Fruit fly (Drosophila melanogaster) whole organism, pupa: Measurements from ENCODE around the gene ValRS-m.
A peak's percentile ranks its signal among the peaks of the same experiment; 100 is the strongest.

Source experiments
- CG10348 ChIP-seq: fragments of 200-800 bp; sonication (Bioruptor generic); IDR thresholded peaks from 2 replicates; pipeline ENCODE4 v1.3.6; 2022; ENCODE audit warnings: missing biosample characterization, missing genetic modification characterization
- CG13204 ChIP-seq: fragments of 200-800 bp; sonication (Bioruptor generic); optimal IDR thresholded peaks from 2 replicates; lab custom pipeline; 2018; ENCODE audit warnings: missing biosample characterization, mild to moderate bottlenecking, missing genetic modification characterization, moderate library complexity
- CG14655 ChIP-seq: fragments of 200-800 bp; sonication (Bioruptor generic); optimal IDR thresholded peaks from 3 replicates; lab custom pipeline; 2017; ENCODE audit warnings: mild to moderate bottlenecking, missing biosample characterization, missing genetic modification reagents, missing genetic modification characterization
- CG15710 ChIP-seq: fragments of 200-800 bp; sonication (Bioruptor generic); optimal IDR thresholded peaks from 2 replicates; lab custom pipeline; 2018; ENCODE audit warnings: missing biosample characterization, mild to moderate bottlenecking, missing genetic modification characterization, moderate library complexity
- CG17806 ChIP-seq: fragments of 200-800 bp; sonication (Bioruptor generic); optimal IDR thresholded peaks from 2 replicates; lab custom pipeline; 2018; ENCODE audit warnings: missing biosample characterization, mild to moderate bottlenecking, missing genetic modification characterization, moderate library complexity
- CG32121 ChIP-seq: fragments of 200-800 bp; sonication (Bioruptor generic); IDR thresholded peaks from 2 replicates; pipeline ENCODE4 v1.3.6; 2022; ENCODE audit warnings: missing biosample characterization, missing genetic modification characterization
- CG8301 ChIP-seq: fragments of 200-800 bp; sonication (Bioruptor generic); optimal IDR thresholded peaks from 2 replicates; lab custom pipeline; 2018; ENCODE audit warnings: missing biosample characterization, mild to moderate bottlenecking, missing genetic modification characterization
- EcR ChIP-seq: fragments of 200-800 bp; sonication (Bioruptor generic); optimal IDR thresholded peaks from 3 replicates; lab custom pipeline; 2019; ENCODE audit warnings: missing biosample characterization, missing genetic modification characterization, mild to moderate bottlenecking, moderate library complexity, missing genetic modification reagents
- Pif1A ChIP-seq: fragments of 200-800 bp; sonication (Bioruptor generic); optimal IDR thresholded peaks from 3 replicates; lab custom pipeline; 2016; ENCODE audit warnings: missing biosample characterization, missing genetic modification characterization
- Pif1B ChIP-seq: fragments of 200-800 bp; sonication (Bioruptor generic); optimal IDR thresholded peaks from 3 replicates; lab custom pipeline; 2016; ENCODE audit warnings: missing biosample characterization, missing genetic modification characterization
- gl ChIP-seq: fragments of 200-800 bp; sonication (Bioruptor generic); optimal IDR thresholded peaks from 2 replicates; lab custom pipeline; 2018; ENCODE audit warnings: missing biosample characterization, mild to moderate bottlenecking, missing genetic modification characterization
- rn ChIP-seq: fragments of 200-800 bp; sonication (Bioruptor generic); IDR thresholded peaks from 2 replicates; pipeline ENCODE4 v1.3.6; 2022; ENCODE audit warnings: missing biosample characterization, missing genetic modification characterization

DNA sequence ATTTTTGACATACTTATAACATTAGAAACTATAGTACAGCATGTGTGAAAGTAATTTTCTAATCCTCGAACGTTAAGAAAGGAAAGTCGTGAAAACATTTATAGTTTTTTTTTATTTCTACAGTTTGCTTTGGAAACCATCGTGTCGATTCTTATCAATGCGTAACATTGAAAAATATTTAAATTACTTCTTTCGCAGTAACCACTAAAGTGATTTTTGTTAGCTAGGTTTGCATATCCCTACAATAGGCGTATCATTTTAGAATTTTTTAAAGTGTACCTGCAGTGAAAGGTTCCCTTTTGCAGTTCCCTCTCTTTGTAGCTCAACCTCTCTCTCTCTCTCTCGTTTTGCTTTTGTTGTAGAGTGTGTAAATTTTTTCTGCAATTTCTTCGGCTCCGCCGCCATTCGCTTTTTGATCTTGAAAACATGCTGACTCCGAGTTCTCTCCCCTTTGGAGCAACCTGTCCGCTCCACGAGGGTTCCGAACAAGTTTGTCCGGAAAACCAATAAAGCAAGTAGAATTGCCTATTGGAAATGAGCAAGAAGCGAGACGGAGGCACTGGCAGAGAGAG, 50.9 kb downstream of the ValRS-m start:
- TF ChIP-seq CG15710 (tag; lab: Kevin White, UChicago) (peak; percentile 54), EcR (GFP tag; lab: Kevin White, UChicago) (peak; percentile 65), CG13204 (GFP tag; lab: Kevin White, UChicago) (peak; percentile 20), Pif1B (peak; percentile 67), Pif1A (GFP tag; lab: Kevin White, UChicago) (peak; percentile 63), CG14655 (GFP tag; lab: Kevin White, UChicago) (peak; percentile 82), gl (no peak), CG17806 (peak; percentile 58), CG10348 (GFP tag; lab: Robert Waterston, UW) (no peak), rn (no peak), CG8301 (tag; lab: Kevin White, UChicago) (peak; percentile 61), CG32121 (GFP tag; lab: Robert Waterston, UW) (no peak)
